Worm (Caenorhabditis elegans) whole organism, early embryonic: ENCODE measurements around the gene yju-2.

Experiments used
- B0310.2 ChIP-seq: sonication (generic microtip); optimal IDR thresholded peaks from 2 replicates; lab custom pipeline; 2016; ENCODE audit warnings: mild to moderate bottlenecking, missing genetic modification characterization, missing compliant biosample characterization
- F13C5.2 ChIP-seq: sonication (generic microtip); optimal IDR thresholded peaks from 2 replicates; lab custom pipeline; 2017; ENCODE audit warnings: mild to moderate bottlenecking, missing genetic modification characterization, inconsistent platforms, missing compliant biosample characterization
- aly-1 ChIP-seq: sonication (generic microtip); optimal IDR thresholded peaks from 2 replicates; lab custom pipeline; 2016; ENCODE audit warnings: missing genetic modification characterization, missing compliant biosample characterization
- ama-1 ChIP-seq: fragments of 150-350 bp; optimal IDR thresholded peaks from 2 replicates; lab custom pipeline; 2014
- ceh-13 ChIP-seq: fragments of 200-800 bp; sonication (Bioruptor generic); optimal IDR thresholded peaks from 2 replicates; lab custom pipeline; 2018; ENCODE audit warnings: mild to moderate bottlenecking, missing genetic modification characterization, missing compliant biosample characterization
- ceh-36 ChIP-seq: sonication (generic microtip); optimal IDR thresholded peaks from 2 replicates; lab custom pipeline; 2016; ENCODE audit warnings: missing genetic modification characterization, inconsistent platforms, missing compliant biosample characterization
- ets-7 ChIP-seq: sonication (generic microtip); optimal IDR thresholded peaks from 2 replicates; lab custom pipeline; 2016; ENCODE audit warnings: missing genotype, missing genetic modification characterization, missing compliant biosample characterization
- flt-1 ChIP-seq: fragments of 200-800 bp; sonication (Bioruptor generic); IDR thresholded peaks from 2 replicates; pipeline ENCODE4 v1.3.6; 2022; ENCODE audit warnings: missing genetic modification characterization, missing compliant biosample characterization
- hmbx-1 ChIP-seq: sonication (generic microtip); optimal IDR thresholded peaks from 2 replicates; lab custom pipeline; 2016; ENCODE audit warnings: mild to moderate bottlenecking, missing genetic modification characterization, missing compliant biosample characterization
- hmg-4 ChIP-seq: fragments of 200-800 bp; sonication (Bioruptor generic); optimal IDR thresholded peaks from 2 replicates; lab custom pipeline; 2018; ENCODE audit warnings: mild to moderate bottlenecking, missing genetic modification characterization, missing compliant biosample characterization
- hnd-1 ChIP-seq: sonication (generic microtip); optimal IDR thresholded peaks from 2 replicates; lab custom pipeline; 2016; ENCODE audit warnings: missing genetic modification characterization, missing compliant biosample characterization
- pes-1 ChIP-seq: fragments of 200-800 bp; sonication (Bioruptor generic); IDR thresholded peaks from 2 replicates; pipeline ENCODE4 v1.3.6; 2022; ENCODE audit warnings: missing genetic modification reagents, missing genetic modification characterization, missing compliant biosample characterization
- scrt-1 ChIP-seq: fragments of 200-800 bp; sonication (Bioruptor generic); IDR thresholded peaks from 2 replicates; pipeline ENCODE4 v1.3.6; 2022; ENCODE audit warnings: missing genetic modification characterization, missing compliant biosample characterization
- sea-1 ChIP-seq: fragments of 200-800 bp; sonication (Bioruptor generic); conservative IDR thresholded peaks from 2 replicates; pipeline ENCODE4 v1.3.6; 2022; ENCODE audit warnings: missing genetic modification characterization, missing compliant biosample characterization
- tbx-11 ChIP-seq: fragments of 200-800 bp; sonication (Bioruptor generic); IDR thresholded peaks from 2 replicates; pipeline ENCODE4 v1.3.6; 2022; ENCODE audit warnings: missing genetic modification characterization, missing compliant biosample characterization
- tbx-37 ChIP-seq: fragments of 200-800 bp; sonication (Bioruptor generic); conservative IDR thresholded peaks from 2 replicates; pipeline ENCODE4 v1.3.6; 2022; ENCODE audit warnings: missing genetic modification reagents, missing genetic modification characterization, missing compliant biosample characterization
- tra-4 ChIP-seq: sonication (generic microtip); optimal IDR thresholded peaks from 2 replicates; lab custom pipeline; 2017; ENCODE audit warnings: missing genetic modification characterization, missing compliant biosample characterization

yju-2 gene

DNA sequence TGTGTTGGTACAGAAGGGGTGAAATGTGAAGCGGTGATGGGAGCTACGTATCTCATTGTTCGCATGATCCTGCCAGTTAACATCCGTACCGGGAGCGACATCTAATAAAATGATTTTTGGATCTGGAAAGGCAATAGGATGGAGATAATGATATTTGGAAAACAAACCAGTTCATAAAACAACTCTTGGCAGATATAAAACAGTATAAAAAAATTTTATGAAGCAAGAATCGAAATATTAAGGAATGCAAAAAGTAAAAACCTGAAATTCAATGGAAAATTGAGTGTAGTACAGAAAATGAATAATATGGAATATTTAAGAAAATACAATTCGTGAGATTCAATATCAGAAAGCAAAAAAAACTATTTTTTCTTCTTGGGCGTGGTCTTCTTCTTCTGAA is 42.5 kb downstream of the yju-2 start, which contains the start of gene hsp-75:
hsp-75 (minus strand) TSS at position 101 of the 400 bp plus-strand sequence.
- TF ChIP-seq aly-1 (tag; lab: Kevin White, UChicago) = no peak

DNA sequence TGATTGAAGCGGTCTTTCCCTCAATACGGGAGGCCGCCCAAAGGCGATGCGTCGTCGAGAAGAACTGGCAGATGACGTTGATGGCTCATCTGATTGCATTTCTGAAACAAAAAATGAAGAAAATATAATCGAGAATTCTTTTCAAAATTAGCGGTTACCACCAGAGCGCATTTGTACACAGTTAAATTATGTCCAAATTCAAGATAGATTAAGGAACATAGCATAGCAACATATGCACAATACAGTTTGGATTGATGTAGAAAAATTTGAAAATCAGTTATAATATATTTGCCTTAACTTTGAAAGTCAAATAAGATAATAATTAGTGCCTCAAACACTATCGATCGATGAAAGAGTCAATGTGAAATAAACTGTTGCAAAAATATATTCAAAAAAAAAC is 45.6 kb downstream of the yju-2 start, which contains the start of gene R151.8:
R151.8 (minus strand) TSS at position 101 of the 400 bp plus-strand sequence.
- TF ChIP-seq sea-1 = no peak
- no peak for TF ChIP-seq pes-1 (GFP tag; lab: Robert Waterston, UW)
- TF ChIP-seq tbx-11 (GFP tag; lab: Robert Waterston, UW) = no peak
- no peak for TF ChIP-seq tbx-37
- no peak for TF ChIP-seq aly-1 (tag; lab: Kevin White, UChicago)
- no peak for TF ChIP-seq ceh-13 (GFP tag; lab: Kevin White, UChicago)
- TF ChIP-seq scrt-1 = no peak
- TF ChIP-seq hmg-4 (GFP tag; lab: Kevin White, UChicago) = no peak
- TF ChIP-seq tra-4 (tag; lab: Kevin White, UChicago) = no peak
- TF ChIP-seq B0310.2 (tag; lab: Kevin White, UChicago) = no peak
- TF ChIP-seq ceh-36 (tag; lab: Kevin White, UChicago) = no peak
- TF ChIP-seq ets-7 (tag; lab: Kevin White, UChicago) = no peak
- no peak for TF ChIP-seq hmbx-1 (tag; lab: Kevin White, UChicago)
- no peak for TF ChIP-seq ama-1 (lab: Kevin White, UChicago)
- no peak for TF ChIP-seq flt-1 (GFP tag; lab: Robert Waterston, UW)
- no peak for TF ChIP-seq F13C5.2 (tag; lab: Kevin White, UChicago)
- TF ChIP-seq hnd-1 = no peak

DNA sequence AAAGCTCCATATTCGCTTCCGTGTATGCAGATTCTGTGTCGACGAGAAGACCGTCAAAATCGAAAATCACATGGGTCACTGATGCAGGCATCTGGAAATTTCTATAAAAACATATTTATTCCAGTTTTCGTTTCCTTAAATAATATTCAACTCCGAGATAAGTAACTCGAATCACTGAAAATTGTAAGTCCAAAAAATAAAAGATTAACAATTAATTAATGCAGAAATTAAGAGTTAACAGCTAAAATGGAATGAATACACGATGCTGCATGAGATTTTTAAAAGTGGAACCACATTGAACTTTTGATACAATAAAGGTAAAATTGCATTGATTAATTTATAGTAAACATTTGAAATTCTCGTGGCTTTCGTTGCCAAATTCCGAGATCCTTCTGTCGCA is 46.7 kb downstream of the yju-2 start, which contains the start of gene R151.10:
R151.10 (minus strand) TSS at position 101 of the 400 bp plus-strand sequence.
- TF ChIP-seq ceh-13 (GFP tag; lab: Kevin White, UChicago) (no peak), hmg-4 (GFP tag; lab: Kevin White, UChicago) (no peak), tbx-11 (GFP tag; lab: Robert Waterston, UW) (no peak), hnd-1 (no peak), tbx-37 (no peak), F13C5.2 (tag; lab: Kevin White, UChicago) (no peak), flt-1 (GFP tag; lab: Robert Waterston, UW) (no peak), aly-1 (tag; lab: Kevin White, UChicago) (no peak), ama-1 (lab: Kevin White, UChicago) (no peak), scrt-1 (no peak), B0310.2 (tag; lab: Kevin White, UChicago) (no peak), sea-1 (no peak), pes-1 (GFP tag; lab: Robert Waterston, UW) (no peak), ceh-36 (tag; lab: Kevin White, UChicago) (no peak), tra-4 (tag; lab: Kevin White, UChicago) (no peak), ets-7 (tag; lab: Kevin White, UChicago) (no peak), hmbx-1 (tag; lab: Kevin White, UChicago) (no peak)

ce11 chrIII:7232782-7233181 is 48.6 kb downstream of the yju-2 start, which contains the start of gene adr-2:
adr-2 (minus strand) TSS chrIII:7232882.
- TF ChIP-seq tra-4 (tag; lab: Kevin White, UChicago) = no peak
- TF ChIP-seq tbx-11 (GFP tag; lab: Robert Waterston, UW) = no peak
- no peak for TF ChIP-seq ama-1 (lab: Kevin White, UChicago)
- no peak for TF ChIP-seq sea-1
- TF ChIP-seq hmbx-1 (tag; lab: Kevin White, UChicago) = no peak
- no peak for TF ChIP-seq tbx-37
- TF ChIP-seq ceh-13 (GFP tag; lab: Kevin White, UChicago) = no peak
- TF ChIP-seq flt-1 (GFP tag; lab: Robert Waterston, UW) = no peak
- TF ChIP-seq F13C5.2 (tag; lab: Kevin White, UChicago) = no peak

DNA sequence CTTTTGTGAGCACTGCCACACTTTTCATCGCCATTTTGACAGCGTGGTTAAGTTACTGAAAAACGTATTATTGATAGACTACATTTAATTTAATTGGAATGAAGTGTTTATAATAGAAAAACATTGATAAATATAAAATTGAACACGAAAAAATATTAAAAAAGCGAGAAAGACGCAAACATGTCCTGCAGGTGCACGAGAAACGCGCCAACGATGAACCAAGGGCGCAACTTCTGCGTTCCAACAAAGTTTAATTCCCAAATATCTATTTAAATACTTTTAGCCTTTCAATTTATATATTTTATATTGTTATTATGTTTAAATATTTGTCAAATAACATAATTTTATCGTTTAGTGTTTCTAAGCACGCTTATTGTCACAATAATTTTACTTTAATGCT is 50.0 kb downstream of the yju-2 start, which contains the start of gene ndus-8:
ndus-8 (minus strand) TSS at position 55 of the 400 bp plus-strand sequence.
- TF ChIP-seq flt-1 (GFP tag; lab: Robert Waterston, UW) = no peak
